Fruit fly (Drosophila melanogaster) whole organism, wandering third instar larva: ENCODE results near the gene CG13131.

ENCODE experiments used
- Abd-B ChIP-seq: fragments of >200 bp; optimal IDR thresholded peaks from 2 replicates; lab custom pipeline; 2017; ENCODE audit warnings: missing biosample characterization, missing genetic modification characterization
- Hr78 ChIP-seq: fragments of >200 bp; optimal IDR thresholded peaks from 2 replicates; lab custom pipeline; 2017; ENCODE audit warnings: missing biosample characterization, missing genetic modification characterization
- OdsH ChIP-seq: fragments of 200-800 bp; sonication (Bioruptor generic); optimal IDR thresholded peaks from 2 replicates; lab custom pipeline; 2016; ENCODE audit warnings: missing biosample characterization, mild to moderate bottlenecking, missing genetic modification characterization
- Rel ChIP-seq, 2 experiments: fragments of 200-800 bp; sonication (Bioruptor generic) in 1 of 2; optimal IDR thresholded peaks; 2 replicates in 1 of 2; 3 replicates in 1 of 2; lab custom pipeline; 2016 to 2019; ENCODE audit warnings: mild to moderate bottlenecking in 2 of 2, missing biosample characterization in 2 of 2, missing genetic modification characterization in 2 of 2, moderate library complexity in 1 of 2
- dl ChIP-seq, 2 experiments: fragments of 175-275, 200-275 bp in 1 of 2; fragments of 200-275 bp in 1 of 2; sonication (Bioruptor generic); optimal IDR thresholded peaks; lab custom pipeline; 2018; ENCODE audit warnings: mild to moderate bottlenecking in 2 of 2, missing biosample characterization in 2 of 2, missing genetic modification characterization in 2 of 2, moderate library complexity in 2 of 2; ENCODE audit not compliant: partially characterized antibody in 2 of 2, insufficient read depth in 1 of 2
- ey ChIP-seq: fragments of 200-800 bp; sonication (Bioruptor generic); optimal IDR thresholded peaks from 2 replicates; lab custom pipeline; 2016; ENCODE audit warnings: missing biosample characterization, missing genetic modification characterization
- fru ChIP-seq: fragments of 200-800 bp; sonication (Bioruptor generic); optimal IDR thresholded peaks from 3 replicates; lab custom pipeline; 2016; ENCODE audit warnings: missing biosample characterization, mild to moderate bottlenecking, missing genetic modification characterization
- psq ChIP-seq: fragments of 200-800 bp; sonication (Bioruptor generic); optimal IDR thresholded peaks from 3 replicates; lab custom pipeline; 2017; ENCODE audit warnings: missing biosample characterization, mild to moderate bottlenecking, missing genetic modification characterization, moderate library complexity
- sage ChIP-seq: fragments of 200-800 bp; sonication (Bioruptor generic); optimal IDR thresholded peaks from 2 replicates; lab custom pipeline; 2016; ENCODE audit warnings: missing biosample characterization, mild to moderate bottlenecking, missing genetic modification characterization
- woc ChIP-seq: sonication (Bioruptor generic); optimal IDR thresholded peaks from 2 replicates; lab custom pipeline; 2016; ENCODE audit warnings: missing biosample characterization, mild to moderate bottlenecking, missing genetic modification characterization

dm6 chr2L:10053583-10054263 is 36.5 kb upstream of the CG13131 start, which contains the start of gene Cpr31A:
- TF ChIP-seq Hr78 (GFP tag; lab: Kevin White, UChicago) = no peak
- TF ChIP-seq sage = no peak
- TF ChIP-seq Abd-B (GFP tag; lab: Kevin White, UChicago) = no peak
- no peak for TF ChIP-seq woc (GFP tag; lab: Kevin White, UChicago)
- no peak for TF ChIP-seq OdsH (GFP tag; lab: Kevin White, UChicago)
- no peak for TF ChIP-seq dl (GFP tag; optimal IDR thresholded peaks at IDR 0.05; lab: Kevin White, UChicago; ENCODE audit: insufficient read depth in 1 of 2, partially characterized antibody in 2 of 2)
- TF ChIP-seq ey (GFP tag; lab: Kevin White, UChicago) = no peak
- TF ChIP-seq Rel (GFP tag; optimal IDR thresholded peaks at IDR 0.05; lab: Kevin White, UChicago) = no peak
- TF ChIP-seq Rel (tag; optimal IDR thresholded peaks at IDR 0.05; lab: Kevin White, UChicago) = no peak
- no peak for TF ChIP-seq psq (GFP tag; lab: Kevin White, UChicago)
- no peak for TF ChIP-seq fru (GFP tag; lab: Kevin White, UChicago)
